Fruit fly (Drosophila melanogaster): Measurements from ENCODE around the gene rpr.

Gene rpr

dm6 chr3L:18425288-18425687, 27.1 kb upstream of the rpr start:
- TF ChIP-seq CG16815 (GFP tag; optimal IDR thresholded peaks at IDR 0.05) (peak; percentile 11), chn (GFP tag; optimal IDR thresholded peaks at IDR 0.05) (no peak), Lpt (GFP tag; optimal IDR thresholded peaks at IDR 0.05) (no peak), bab2 (GFP tag; optimal IDR thresholded peaks at IDR 0.05) (no peak), dmrt11E (tag; optimal IDR thresholded peaks at IDR 0.05) (peak; percentile 66), CG11093 (GFP tag; IDR thresholded peaks at IDR 0.05) (no peak), fd96Cb (tag; optimal IDR thresholded peaks at IDR 0.05) (no peak), Side (GFP tag; optimal IDR thresholded peaks at IDR 0.05) (no peak)

dm6 chr3L:18423011-18423410, 24.8 kb upstream of the rpr start:
- TF ChIP-seq CG9727 (GFP tag; optimal IDR thresholded peaks at IDR 0.05), result peak; percentile 3
- no peak for TF ChIP-seq Jarid2 (GFP tag; optimal IDR thresholded peaks at IDR 0.05)
- peak; percentile 23; the same call in 1 of the 2 replicates for TF ChIP-seq Xrp1 (GFP tag; IDR thresholded peaks at IDR 0.05)
- TF ChIP-seq CG3726 (GFP tag; IDR thresholded peaks at IDR 0.05), result no peak
- no peak for TF ChIP-seq E2f2 (GFP tag; IDR thresholded peaks at IDR 0.05)
- TF ChIP-seq GATAe (GFP tag; conservative IDR thresholded peaks at IDR 0.05), result no peak
- TF ChIP-seq CG11695 (GFP tag; IDR thresholded peaks at IDR 0.05), result no peak
- no peak for TF ChIP-seq ewg (GFP tag; optimal IDR thresholded peaks at IDR 0.05)
- TF ChIP-seq Atf-2 (GFP tag; optimal IDR thresholded peaks at IDR 0.05), result no peak
- TF ChIP-seq hb (GFP tag; IDR thresholded peaks at IDR 0.05; ENCODE audit: partially characterized antibody), result no peak
- peak; percentile 41 for TF ChIP-seq dmrt11E (tag; optimal IDR thresholded peaks at IDR 0.05)
- TF ChIP-seq CG32767 (GFP tag; IDR thresholded peaks at IDR 0.05), result no peak
- no peak for TF ChIP-seq ATbp (GFP tag; optimal IDR thresholded peaks at IDR 0.05)
- TF ChIP-seq zfh1 (GFP tag; IDR thresholded peaks at IDR 0.05), result peak; percentile 55; the same call in 2 of the 3 replicates
- no peak for TF ChIP-seq prd (optimal IDR thresholded peaks at IDR 0.05)
- TF ChIP-seq prd (GFP tag; IDR thresholded peaks at IDR 0.05), result peak; percentile 30; the same call in 1 of the 3 replicates
- TF ChIP-seq CG12659 (GFP tag; optimal IDR thresholded peaks at IDR 0.05), result no peak
- no peak for TF ChIP-seq salm (tag; optimal IDR thresholded peaks at IDR 0.05)
- 0 out of 2 replicates have a peak, but pooled peaks have one; percentile 16 for TF ChIP-seq CG17328 (GFP tag; IDR thresholded peaks at IDR 0.05)

- TF ChIP-seq Sin3A (optimal IDR thresholded peaks at IDR 0.05), result no peak
- TF ChIP-seq CG12942 (GFP tag; optimal IDR thresholded peaks at IDR 0.05), result no peak
- no peak for TF ChIP-seq CG15514 (GFP tag; optimal IDR thresholded peaks at IDR 0.05)
- TF ChIP-seq CG32772 (GFP tag; IDR thresholded peaks at IDR 0.05), result no peak
- TF ChIP-seq Hey (tag; optimal IDR thresholded peaks at IDR 0.05), result peak; percentile 92
- TF ChIP-seq CG6683 (GFP tag; optimal IDR thresholded peaks at IDR 0.05), result no peak
- TF ChIP-seq CG8281 (tag; optimal IDR thresholded peaks at IDR 0.05), result no peak
- no peak for TF ChIP-seq gfzf (GFP tag; optimal IDR thresholded peaks at IDR 0.05)
- no peak for TF ChIP-seq CG17186 (GFP tag; optimal IDR thresholded peaks at IDR 0.05)
- no peak for TF ChIP-seq CG14965 (GFP tag; optimal IDR thresholded peaks at IDR 0.05; ENCODE audit: borderline replicate concordance)
- no peak for TF ChIP-seq CG42726 (GFP tag; IDR thresholded peaks at IDR 0.05; ENCODE audit: partially characterized antibody)
- no peak for TF ChIP-seq sna (GFP tag; IDR thresholded peaks at IDR 0.05; ENCODE audit: partially characterized antibody)
- no peak for TF ChIP-seq CG7372 (GFP tag; IDR thresholded peaks at IDR 0.05)
- peak; percentile 57 for TF ChIP-seq pros (GFP tag; optimal IDR thresholded peaks at IDR 0.05)
- no peak for TF ChIP-seq CG6272 (GFP tag; IDR thresholded peaks at IDR 0.05)
- peak; percentile 62 for TF ChIP-seq sqz (GFP tag; optimal IDR thresholded peaks at IDR 0.05)
Measured at dm6 chr3L:18417820-18418219, 19.6 kb upstream of the rpr start.

Data from whole organism, embryonic.